Fruit fly (Drosophila melanogaster): ENCODE data around the gene CG12069.

DNA sequence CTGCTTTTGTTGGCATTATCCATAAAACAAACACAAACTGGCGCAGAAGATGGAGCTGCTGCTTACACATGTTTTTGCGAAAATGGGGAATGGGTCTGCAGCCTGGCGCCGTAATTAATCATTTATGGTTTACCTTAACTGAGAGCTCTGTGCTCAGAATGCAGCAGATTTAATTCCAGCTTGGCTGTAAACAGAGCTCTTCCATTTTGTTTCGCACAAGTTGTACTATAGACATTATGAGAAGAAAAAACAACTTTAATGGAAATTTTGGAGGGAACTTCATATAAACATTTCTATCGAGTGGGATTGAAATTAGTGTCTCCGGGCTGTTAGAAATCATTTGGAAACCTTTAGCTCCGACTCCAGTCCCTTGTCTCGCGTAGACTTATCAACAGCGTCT is 30.5 kb upstream of the CG12069 start, which contains the start of gene eIF4H2:
- TF ChIP-seq h (optimal IDR thresholded peaks at IDR 0.05) (no peak), ttk (optimal IDR thresholded peaks at IDR 0.05) (no peak), insv (optimal IDR thresholded peaks at IDR 0.05) (no peak), psq (optimal IDR thresholded peaks at IDR 0.05) (no peak), Sin3A (optimal IDR thresholded peaks at IDR 0.05) (no peak)
